Worm (Caenorhabditis elegans) whole organism, early embryonic: ENCODE data around the gene C04E6.7.

ENCODE experiments used
- F13C5.2 ChIP-seq: sonication (generic microtip); optimal IDR thresholded peaks from 2 replicates; lab custom pipeline; 2017; ENCODE audit warnings: mild to moderate bottlenecking, missing genetic modification characterization, inconsistent platforms, missing compliant biosample characterization
- aly-1 ChIP-seq: sonication (generic microtip); optimal IDR thresholded peaks from 2 replicates; lab custom pipeline; 2016; ENCODE audit warnings: missing genetic modification characterization, missing compliant biosample characterization
- ama-1 ChIP-seq: fragments of 150-350 bp; optimal IDR thresholded peaks from 2 replicates; lab custom pipeline; 2014
- ets-7 ChIP-seq: sonication (generic microtip); optimal IDR thresholded peaks from 2 replicates; lab custom pipeline; 2016; ENCODE audit warnings: missing genotype, missing genetic modification characterization, missing compliant biosample characterization
- hmbx-1 ChIP-seq: sonication (generic microtip); optimal IDR thresholded peaks from 2 replicates; lab custom pipeline; 2016; ENCODE audit warnings: mild to moderate bottlenecking, missing genetic modification characterization, missing compliant biosample characterization
- hmg-4 ChIP-seq: fragments of 200-800 bp; sonication (Bioruptor generic); optimal IDR thresholded peaks from 2 replicates; lab custom pipeline; 2018; ENCODE audit warnings: mild to moderate bottlenecking, missing genetic modification characterization, missing compliant biosample characterization
- hnd-1 ChIP-seq: sonication (generic microtip); optimal IDR thresholded peaks from 2 replicates; lab custom pipeline; 2016; ENCODE audit warnings: missing genetic modification characterization, missing compliant biosample characterization
- pes-1 ChIP-seq: fragments of 200-800 bp; sonication (Bioruptor generic); IDR thresholded peaks from 2 replicates; pipeline ENCODE4 v1.3.6; 2022; ENCODE audit warnings: missing genetic modification reagents, missing genetic modification characterization, missing compliant biosample characterization
- sea-1 ChIP-seq: fragments of 200-800 bp; sonication (Bioruptor generic); conservative IDR thresholded peaks from 2 replicates; pipeline ENCODE4 v1.3.6; 2022; ENCODE audit warnings: missing genetic modification characterization, missing compliant biosample characterization

- TF ChIP-seq ama-1 (lab: Kevin White, UChicago) (no peak), ets-7 (tag; lab: Kevin White, UChicago) (no peak), sea-1 (GFP tag; lab: Robert Waterston, UW) (no peak), hmbx-1 (tag; lab: Kevin White, UChicago) (no peak), hmg-4 (GFP tag; lab: Kevin White, UChicago) (no peak), pes-1 (GFP tag; lab: Robert Waterston, UW) (no peak; the same call in 1 of the 2 replicates), F13C5.2 (tag; lab: Kevin White, UChicago) (no peak), hnd-1 (tag; lab: Kevin White, UChicago) (no peak), aly-1 (no peak)
These were observed 24.6 kb downstream of the C04E6.7 start, which contains the start of gene lrpr-1 for ce11 chrV:5917707-5918106.
